Worm (Caenorhabditis elegans): ENCODE measurements around the gene rpac-19.

ce11 chrIII:9615114-9615513, 14.6 kb downstream of the rpac-19 start:
- TF ChIP-seq him-1 (tag; optimal IDR thresholded peaks at IDR 0.05) (no peak), W03F9.2 (tag; optimal IDR thresholded peaks at IDR 0.05) (no peak), dao-5 (tag; optimal IDR thresholded peaks at IDR 0.05) (no peak)
